Worm (Caenorhabditis elegans) whole organism, young adult: Measurements from ENCODE around the gene faah-2.

ENCODE experiments used
- pha-4 ChIP-seq: fragments of 150-350 bp; sonication (generic microtip); optimal IDR thresholded peaks from 2 replicates; lab custom pipeline; 2014; ENCODE audit warnings: missing biosample characterization, missing genetic modification reagents, missing genetic modification characterization

The faah-2 gene

DNA sequence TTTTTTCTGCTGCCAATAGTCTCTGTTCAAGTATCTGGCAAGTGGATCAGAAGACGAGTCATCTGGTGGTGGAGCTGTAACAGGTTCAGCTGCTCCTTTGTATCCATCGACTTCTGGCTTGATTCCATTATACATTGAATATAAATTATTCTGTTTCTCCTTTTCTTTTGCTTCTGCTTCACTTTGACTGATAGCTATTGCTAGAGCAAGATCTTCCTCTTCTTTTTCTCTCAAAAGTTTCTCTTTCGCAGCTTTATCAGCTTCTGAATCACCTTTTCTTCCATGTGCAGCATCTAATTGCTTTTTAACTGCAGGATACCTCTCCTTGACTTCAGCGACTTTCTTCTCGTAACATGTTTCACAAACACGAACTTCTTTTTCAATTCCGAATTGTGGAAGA is 51.3 kb downstream of the faah-2 start (continued):
- no peak for TF ChIP-seq pha-4 (tag; lab: Kevin White, UChicago)
